Worm (Caenorhabditis elegans): ENCODE results near the gene slrp-1.
A peak's percentile ranks its signal among the peaks of the same experiment; 100 is the strongest.

Gene slrp-1

DNA sequence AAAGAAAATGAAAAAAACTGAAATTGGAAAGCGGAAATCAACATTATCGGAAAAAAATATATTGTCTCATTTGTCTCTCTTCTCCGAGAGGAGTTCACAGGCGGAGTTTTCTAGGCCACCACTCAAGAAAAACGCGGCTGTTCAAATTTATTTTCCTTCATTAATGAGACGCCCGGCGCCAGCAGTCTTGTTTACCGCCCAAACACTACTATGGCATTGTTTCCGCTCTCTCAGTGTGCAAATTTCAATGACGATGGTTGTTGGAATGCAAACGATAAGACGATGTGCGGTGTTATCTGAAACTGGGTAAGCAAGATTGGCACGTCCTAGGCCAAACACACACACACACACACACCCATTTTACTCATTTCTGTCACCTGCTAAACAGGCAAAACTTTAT, 8.9 kb upstream of the slrp-1 start, which contains the start of gene cav-2 (continued):
- no peak for TF ChIP-seq Y75B8A.6 (GFP tag; IDR thresholded peaks at IDR 0.05)
- TF ChIP-seq madf-9 (GFP tag; conservative IDR thresholded peaks at IDR 0.05), result peak; percentile 76
- peak; percentile 97 for TF ChIP-seq unc-130 (GFP tag; optimal IDR thresholded peaks at IDR 0.05)
- peak; percentile 54 for TF ChIP-seq spr-3 (GFP tag; optimal IDR thresholded peaks at IDR 0.05)
- TF ChIP-seq mep-1 (tag; optimal IDR thresholded peaks at IDR 0.05), result peak; percentile 71
- peak; percentile 79 for TF ChIP-seq dve-1 (tag; optimal IDR thresholded peaks at IDR 0.05; ENCODE audit: insufficient read depth)

DNA sequence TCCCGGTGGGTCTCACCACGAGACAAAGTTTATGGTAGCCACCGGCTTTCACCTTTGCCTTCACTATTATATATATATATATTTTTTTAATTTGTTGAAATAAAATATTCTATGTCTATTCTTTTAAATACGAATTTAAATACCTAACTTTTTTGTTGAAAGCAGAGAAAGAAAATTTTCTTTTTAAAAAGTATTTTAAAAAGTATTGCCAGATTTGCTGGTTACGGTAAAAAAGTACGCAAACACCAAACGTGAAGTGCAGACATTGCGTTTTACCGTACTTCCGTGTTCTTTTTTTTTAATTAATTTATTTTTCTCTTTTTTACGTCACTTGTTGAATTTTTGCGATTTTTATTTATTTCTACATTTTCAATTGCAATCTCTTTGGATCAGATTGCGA, 5.7 kb upstream of the slrp-1 start, which contains the start of gene C56A3.8:
Gene C56A3.8 (plus strand): TSS at position 301 of the 400 bp plus-strand sequence.
- TF ChIP-seq lsy-2 (tag; optimal IDR thresholded peaks at IDR 0.05) (no peak), nhr-25 (tag; optimal IDR thresholded peaks at IDR 0.05; ENCODE audit: borderline replicate concordance, insufficient read depth) (no peak), F10B5.3 (tag; optimal IDR thresholded peaks at IDR 0.05) (no peak), cey-2 (tag; optimal IDR thresholded peaks at IDR 0.05; ENCODE audit: borderline replicate concordance, insufficient read depth) (no peak), snpc-1.2 (GFP tag; IDR thresholded peaks at IDR 0.05) (no peak), nhr-6 (tag; optimal IDR thresholded peaks at IDR 0.05) (no peak), hlh-30 (tag; optimal IDR thresholded peaks at IDR 0.05; ENCODE audit: insufficient read depth) (no peak), lin-15B (tag; optimal IDR thresholded peaks at IDR 0.05) (no peak), unc-130 (GFP tag; optimal IDR thresholded peaks at IDR 0.05) (peak; percentile 19)

DNA sequence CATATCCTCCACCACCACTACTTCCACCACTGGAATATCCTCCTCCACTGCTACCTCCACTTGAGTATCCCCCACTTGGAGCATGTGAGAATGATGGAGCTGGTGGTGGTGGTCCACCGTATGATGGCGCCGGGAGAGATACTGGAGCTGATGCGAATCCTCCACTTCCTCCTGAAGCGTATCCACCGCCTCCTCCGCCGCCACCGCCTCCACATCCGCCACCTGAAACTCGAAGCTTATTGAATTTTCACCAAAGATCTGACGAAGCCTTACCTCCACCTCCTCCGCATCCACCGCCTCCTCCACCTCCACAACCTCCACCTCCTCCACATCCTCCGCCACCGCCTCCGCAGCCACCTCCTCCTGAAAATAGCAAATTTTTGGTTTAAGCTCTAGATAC, 2.9 kb upstream of the slrp-1 start:
- TF ChIP-seq dve-1 (tag; optimal IDR thresholded peaks at IDR 0.05; ENCODE audit: insufficient read depth) (no peak), set-16 (GFP tag; IDR thresholded peaks at IDR 0.05) (peak; percentile 90), daf-8 (GFP tag; IDR thresholded peaks at IDR 0.05) (no peak)

ce11 chrV:13563841-13564240, 1.8 kb upstream of the slrp-1 start, which contains the start of gene grl-17:
Gene grl-17 (minus strand): TSS chrV:13563941.
- TF ChIP-seq mes-2 (tag; optimal IDR thresholded peaks at IDR 0.05; ENCODE audit: poor library complexity, severe bottlenecking) (no peak), nhr-10 (tag; optimal IDR thresholded peaks at IDR 0.05) (no peak), T20F7.1 (GFP tag; optimal IDR thresholded peaks at IDR 0.05) (no peak), unc-62 (GFP tag; optimal IDR thresholded peaks at IDR 0.05 in 1 of 2) (peak in 1 of 2 experiments; percentile 87), unc-62 (tag; optimal IDR thresholded peaks at IDR 0.05) (no peak), ceh-28 (tag; optimal IDR thresholded peaks at IDR 0.05) (no peak), R02D3.7 (tag; optimal IDR thresholded peaks at IDR 0.05) (no peak), Y48G9A.11 (GFP tag; IDR thresholded peaks at IDR 0.05) (no peak)

DNA sequence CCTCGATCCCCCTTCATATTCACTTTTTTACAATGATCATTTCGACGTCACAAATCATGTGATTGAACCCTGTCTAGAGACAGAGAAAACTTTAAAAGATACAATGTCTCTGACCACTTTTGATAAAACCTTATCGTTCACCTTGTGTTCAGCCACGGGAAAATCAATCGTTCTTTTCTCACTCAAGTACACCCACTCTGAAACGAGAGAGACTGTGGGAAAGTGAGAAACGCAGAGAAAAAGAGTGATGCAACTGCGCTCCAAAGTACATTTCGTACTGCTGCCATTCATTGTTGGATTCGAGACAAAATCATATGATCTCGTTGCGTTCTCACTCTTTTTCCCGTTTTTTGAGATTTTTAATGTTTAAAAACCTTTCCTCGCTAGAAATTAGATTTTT, 466 bp upstream of the slrp-1 start:
- TF ChIP-seq unc-39 (tag; optimal IDR thresholded peaks at IDR 0.05), result no peak
- TF ChIP-seq zfp-2 (tag; optimal IDR thresholded peaks at IDR 0.05), result no peak
- TF ChIP-seq R02D3.7 (tag; optimal IDR thresholded peaks at IDR 0.05), result no peak
- TF ChIP-seq lin-39 (tag; optimal IDR thresholded peaks at IDR 0.05), result no peak
- no peak for TF ChIP-seq tag-97 (GFP tag; IDR thresholded peaks at IDR 0.05)
- peak; percentile 66 for TF ChIP-seq pha-4 (GFP tag; IDR thresholded peaks at IDR 0.05)
- peak; percentile 3 for TF ChIP-seq pha-4 (tag; optimal IDR thresholded peaks at IDR 0.05)
- peak; percentile 83 for TF ChIP-seq nhr-102 (tag; optimal IDR thresholded peaks at IDR 0.05)
- peak in 1 of 2 experiments; percentile 80 for TF ChIP-seq unc-62 (GFP tag; optimal IDR thresholded peaks at IDR 0.05 in 1 of 2)
- no peak for TF ChIP-seq unc-62 (tag; optimal IDR thresholded peaks at IDR 0.05)
- no peak for TF ChIP-seq mxl-2 (GFP tag; conservative IDR thresholded peaks at IDR 0.05)
- peak; percentile 97 for TF ChIP-seq hlh-11 (tag; optimal IDR thresholded peaks at IDR 0.05)
- TF ChIP-seq nhr-28 (tag; optimal IDR thresholded peaks at IDR 0.05), result peak; percentile 95
- peak; percentile 81 for TF ChIP-seq T26A8.4 (GFP tag; IDR thresholded peaks at IDR 0.05)
- TF ChIP-seq lir-3 (tag; optimal IDR thresholded peaks at IDR 0.05), result no peak
- TF ChIP-seq F10B5.3 (tag; optimal IDR thresholded peaks at IDR 0.05), result no peak
- TF ChIP-seq F49E8.2 (tag; optimal IDR thresholded peaks at IDR 0.05; ENCODE audit: borderline replicate concordance), result no peak
- peak; percentile 77 for TF ChIP-seq hmg-1.1 (GFP tag; IDR thresholded peaks at IDR 0.05)
- TF ChIP-seq hif-1 (tag; optimal IDR thresholded peaks at IDR 0.05), result peak; percentile 10 to 72
- no peak for TF ChIP-seq dmd-8 (GFP tag; IDR thresholded peaks at IDR 0.05)
- TF ChIP-seq T20F7.1 (GFP tag; optimal IDR thresholded peaks at IDR 0.05), result peak; percentile 83
- TF ChIP-seq lin-15B (tag; optimal IDR thresholded peaks at IDR 0.05), result peak; percentile 47
- peak; percentile 66 for TF ChIP-seq arid-1 (GFP tag; conservative IDR thresholded peaks at IDR 0.05)
- no peak for TF ChIP-seq sdz-12 (GFP tag; optimal IDR thresholded peaks at IDR 0.05)
- TF ChIP-seq lin-13 (GFP tag; optimal IDR thresholded peaks at IDR 0.05), result peak; percentile 29
